Fruit fly (Drosophila melanogaster) whole organism, embryonic: Measurements from ENCODE around the gene p24-2.

ENCODE experiments used
- Antp ChIP-seq: fragments of 200-800 bp; sonication (Bioruptor generic); optimal IDR thresholded peaks from 3 replicates; lab custom pipeline; 2016; ENCODE audit warnings: missing biosample characterization, missing genetic modification characterization
- Atf6 ChIP-seq: fragments of 200-800 bp; sonication (Bioruptor generic); IDR thresholded peaks from 2 replicates; pipeline ENCODE4 v1.3.6; 2022; ENCODE audit warnings: missing biosample characterization, missing genetic modification characterization
- B-H1 ChIP-seq: fragments of 200-800 bp; sonication (Bioruptor generic); IDR thresholded peaks from 3 replicates; pipeline ENCODE4 v1.3.6; 2022; ENCODE audit warnings: missing biosample characterization, missing genetic modification characterization
- CG10959 ChIP-seq: fragments of 200-800 bp; sonication (Bioruptor generic); IDR thresholded peaks from 2 replicates; pipeline ENCODE4 v1.3.6; 2022; ENCODE audit warnings: missing biosample characterization, missing genetic modification characterization
- CG13287 ChIP-seq: fragments of 200-800 bp; sonication (Bioruptor generic); IDR thresholded peaks from 2 replicates; pipeline ENCODE4 v1.3.6; 2022; ENCODE audit warnings: missing biosample characterization, missing genetic modification characterization; ENCODE audit not compliant: partially characterized antibody
- CG1647 ChIP-seq: fragments of 200-800 bp; sonication (Bioruptor generic); optimal IDR thresholded peaks from 3 replicates; lab custom pipeline; 2016; ENCODE audit warnings: missing biosample characterization, missing genetic modification characterization
- CG17359 ChIP-seq: fragments of 200-800 bp; sonication (Bioruptor generic); optimal IDR thresholded peaks from 3 replicates; lab custom pipeline; 2018; ENCODE audit warnings: missing biosample characterization, mild to moderate bottlenecking, missing genetic modification characterization, moderate library complexity
- CG17802 ChIP-seq: fragments of 200-800 bp; sonication (Bioruptor generic); optimal IDR thresholded peaks from 2 replicates; lab custom pipeline; 2018; ENCODE audit warnings: missing biosample characterization, mild to moderate bottlenecking, missing genetic modification characterization, moderate library complexity
- CG2712 ChIP-seq: fragments of 200-800 bp; optimal IDR thresholded peaks from 3 replicates; lab custom pipeline; 2019; ENCODE audit warnings: missing biosample characterization, mild to moderate bottlenecking, missing genetic modification characterization, moderate library complexity
- CG2875 ChIP-seq: fragments of 200-800 bp; sonication (Bioruptor generic); optimal IDR thresholded peaks from 2 replicates; lab custom pipeline; 2017; ENCODE audit warnings: missing biosample characterization, mild to moderate bottlenecking, missing genetic modification characterization, missing genetic modification reagents
- CG31388 ChIP-seq: fragments of 200-800 bp; sonication (Bioruptor generic); optimal IDR thresholded peaks from 2 replicates; lab custom pipeline; 2016; ENCODE audit warnings: missing biosample characterization, missing genetic modification characterization
- CG32767 ChIP-seq: fragments of 200-800 bp; sonication (Bioruptor generic); IDR thresholded peaks from 2 replicates; pipeline ENCODE4 v1.3.6; 2022; ENCODE audit warnings: missing biosample characterization, missing genetic modification characterization
- CG4328 ChIP-seq: fragments of 200-800 bp; sonication (Bioruptor generic); optimal IDR thresholded peaks from 3 replicates; lab custom pipeline; 2017; ENCODE audit warnings: missing biosample characterization, missing genetic modification reagents, missing genetic modification characterization
- CG7786 ChIP-seq: fragments of 200-800 bp; sonication (Bioruptor generic); optimal IDR thresholded peaks from 2 replicates; lab custom pipeline; 2016; ENCODE audit warnings: missing biosample characterization, missing genetic modification characterization
- CG7963 ChIP-seq: fragments of 200-800 bp; sonication (Bioruptor generic); IDR thresholded peaks from 3 replicates; pipeline ENCODE4 v1.3.6; 2022; ENCODE audit warnings: missing biosample characterization, missing genetic modification characterization; ENCODE audit not compliant: partially characterized antibody
- CG8290 ChIP-seq, 3 experiments: fragments of 200-800 bp; sonication (Bioruptor generic); optimal IDR thresholded peaks; 2 replicates each; lab custom pipeline; 2016 to 2019; ENCODE audit warnings: missing biosample characterization in 3 of 3, missing genetic modification characterization in 3 of 3, mild to moderate bottlenecking in 2 of 3, moderate library complexity in 1 of 3
- CG8359 ChIP-seq: fragments of 200-800 bp; sonication (Bioruptor generic); optimal IDR thresholded peaks from 2 replicates; lab custom pipeline; 2017; ENCODE audit warnings: missing biosample characterization, mild to moderate bottlenecking, missing genetic modification characterization, borderline replicate concordance
- CTCF ChIP-seq: fragments of 200-800 bp; sonication (Bioruptor generic); optimal IDR thresholded peaks from 2 replicates; lab custom pipeline; 2017; ENCODE audit warnings: missing biosample characterization, mild to moderate bottlenecking, missing genetic modification characterization, moderate library complexity
- CrebB ChIP-seq: fragments of 200-800 bp; sonication (Bioruptor generic); optimal IDR thresholded peaks from 3 replicates; lab custom pipeline; 2018; ENCODE audit warnings: missing biosample characterization, mild to moderate bottlenecking, missing genetic modification characterization
- Deaf1 ChIP-seq: fragments of 200-800 bp; optimal IDR thresholded peaks from 3 replicates; lab custom pipeline; 2019; ENCODE audit warnings: missing biosample characterization, mild to moderate bottlenecking, missing genetic modification characterization, moderate library complexity
- ERR ChIP-seq: fragments of 200-800 bp; sonication (Bioruptor generic); optimal IDR thresholded peaks from 2 replicates; lab custom pipeline; 2016; ENCODE audit warnings: missing biosample characterization, missing genetic modification characterization
- Fer1 ChIP-seq: fragments of 200-800 bp; sonication (Bioruptor generic); optimal IDR thresholded peaks from 2 replicates; lab custom pipeline; 2017; ENCODE audit warnings: missing biosample characterization, mild to moderate bottlenecking, missing genetic modification characterization
- HHEX ChIP-seq: fragments of 200-800 bp; sonication (Bioruptor generic); optimal IDR thresholded peaks from 3 replicates; lab custom pipeline; 2017; ENCODE audit warnings: missing biosample characterization, mild to moderate bottlenecking, missing genetic modification characterization, missing genetic modification reagents
- HLH3B ChIP-seq: fragments of 200-800 bp; sonication (Bioruptor generic); IDR thresholded peaks from 2 replicates; pipeline ENCODE4 v1.3.6; 2022; ENCODE audit warnings: missing biosample characterization, missing genetic modification characterization
- Max ChIP-seq: fragments of 200-800 bp; sonication (Bioruptor generic); optimal IDR thresholded peaks from 2 replicates; lab custom pipeline; 2016; ENCODE audit warnings: missing biosample characterization, mild to moderate bottlenecking, missing genetic modification characterization
- Ssrp ChIP-seq: fragments of 200-800 bp; sonication (Bioruptor generic); optimal IDR thresholded peaks from 2 replicates; lab custom pipeline; 2018; ENCODE audit warnings: missing biosample characterization, mild to moderate bottlenecking, missing genetic modification characterization, moderate library complexity
- TFAM ChIP-seq: fragments of 200-800 bp; sonication (Bioruptor generic); optimal IDR thresholded peaks from 2 replicates; lab custom pipeline; 2017; ENCODE audit warnings: missing biosample characterization, missing genetic modification characterization, inconsistent platforms
- ap ChIP-seq: fragments of 200-800 bp; sonication (Bioruptor generic); IDR thresholded peaks from 2 replicates; pipeline ENCODE4 v1.3.6; 2022; ENCODE audit warnings: missing biosample characterization, missing genetic modification characterization
- ara ChIP-seq: fragments of 200-800 bp; sonication (Bioruptor generic); IDR thresholded peaks from 2 replicates; pipeline ENCODE4 v1.3.6; 2022; ENCODE audit warnings: missing biosample characterization, missing genetic modification characterization
- bab2 ChIP-seq: fragments of 200-800 bp; sonication (Bioruptor generic); optimal IDR thresholded peaks from 2 replicates; lab custom pipeline; 2016; ENCODE audit warnings: missing biosample characterization, missing genetic modification characterization
- btn ChIP-seq: fragments of 200-800 bp; sonication (Bioruptor generic); optimal IDR thresholded peaks from 2 replicates; lab custom pipeline; 2016; ENCODE audit warnings: missing biosample characterization, missing genetic modification characterization
- caup ChIP-seq: fragments of 200-800 bp; sonication (Bioruptor generic); optimal IDR thresholded peaks from 3 replicates; lab custom pipeline; 2017; ENCODE audit warnings: missing biosample characterization, mild to moderate bottlenecking, missing genetic modification characterization, moderate library complexity; ENCODE audit not compliant: severe bottlenecking
- ci ChIP-seq: fragments of 200-800 bp; sonication (Bioruptor generic); IDR thresholded peaks from 3 replicates; pipeline ENCODE4 v1.3.6; 2022; ENCODE audit warnings: missing biosample characterization, missing genetic modification characterization
- croc ChIP-seq: fragments of 200-800 bp; sonication (Bioruptor generic); conservative IDR thresholded peaks from 3 replicates; pipeline ENCODE4 v1.3.6; 2022; ENCODE audit warnings: missing biosample characterization, missing genetic modification characterization
- crp ChIP-seq, 2 experiments: fragments of 200-800 bp; sonication (Bioruptor generic); optimal IDR thresholded peaks; 2 replicates in 1 of 2; 3 replicates in 1 of 2; lab custom pipeline; 2017; ENCODE audit warnings: missing biosample characterization in 2 of 2, missing genetic modification characterization in 2 of 2, mild to moderate bottlenecking in 1 of 2, moderate library complexity in 1 of 2
- en ChIP-seq: fragments of 200-800 bp; sonication (Bioruptor generic); optimal IDR thresholded peaks from 2 replicates; lab custom pipeline; 2016; ENCODE audit warnings: missing biosample characterization, missing genetic modification characterization
- gro ChIP-seq: fragments of 200-800 bp; sonication (Bioruptor generic); optimal IDR thresholded peaks from 2 replicates; lab custom pipeline; 2016; ENCODE audit warnings: missing biosample characterization, missing genetic modification characterization
- hbn ChIP-seq: fragments of 200-800 bp; sonication (Bioruptor generic); IDR thresholded peaks from 2 replicates; pipeline ENCODE4 v1.3.6; 2022; ENCODE audit warnings: missing biosample characterization, missing genetic modification characterization; ENCODE audit not compliant: partially characterized antibody
- insv ChIP-seq, 2 experiments: fragments of 200-800 bp; sonication (Bioruptor generic); optimal IDR thresholded peaks; 3 replicates each; lab custom pipeline; 2016 to 2018; ENCODE audit warnings: missing biosample characterization in 2 of 2, missing genetic modification characterization in 2 of 2
- jumu ChIP-seq: fragments of 200-800 bp; sonication (Bioruptor generic); optimal IDR thresholded peaks from 3 replicates; lab custom pipeline; 2016; ENCODE audit warnings: missing biosample characterization, missing genetic modification characterization
- klu ChIP-seq: fragments of 200-800 bp; sonication (Bioruptor generic); IDR thresholded peaks from 2 replicates; pipeline ENCODE4 v1.3.6; 2022; ENCODE audit warnings: missing biosample characterization, missing genetic modification characterization
- kni ChIP-seq: fragments of 200-800 bp; sonication (Bioruptor generic); optimal IDR thresholded peaks from 3 replicates; lab custom pipeline; 2017; ENCODE audit warnings: mild to moderate bottlenecking, missing biosample characterization, missing genetic modification reagents, missing genetic modification characterization
- lola ChIP-seq, 3 experiments: fragments of >200 bp in 2 of 3; fragments of 200-800 bp in 1 of 3; sonication (Bioruptor generic) in 1 of 3; optimal IDR thresholded peaks; 2 replicates each; lab custom pipeline; 2017 to 2019; ENCODE audit warnings: missing biosample characterization in 3 of 3, missing genetic modification characterization in 3 of 3, mild to moderate bottlenecking in 1 of 3, moderate library complexity in 1 of 3
- lov ChIP-seq, 2 experiments: fragments of 200-800 bp in 1 of 2; fragments of >200 bp in 1 of 2; sonication (Bioruptor generic) in 1 of 2; IDR thresholded peaks in 1 of 2; optimal IDR thresholded peaks in 1 of 2; 2 replicates in 1 of 2; 3 replicates in 1 of 2; pipeline versions ENCODE4 v1.3.6 to Lab custom; 2017 to 2022; ENCODE audit warnings: missing biosample characterization in 1 of 2, missing genetic modification characterization in 1 of 2
- mld ChIP-seq: fragments of 200-800 bp; sonication (Bioruptor generic); IDR thresholded peaks from 3 replicates; pipeline ENCODE4 v1.3.6; 2022; ENCODE audit warnings: missing biosample characterization, missing genetic modification characterization; ENCODE audit not compliant: partially characterized antibody
- nerfin-2 ChIP-seq: fragments of 200-800 bp; sonication (Bioruptor generic); IDR thresholded peaks from 2 replicates; pipeline ENCODE4 v1.3.6; 2022; ENCODE audit warnings: missing biosample characterization, missing genetic modification characterization; ENCODE audit not compliant: partially characterized antibody
- schlank ChIP-seq: fragments of 200-800 bp; sonication (Bioruptor generic); optimal IDR thresholded peaks from 2 replicates; lab custom pipeline; 2018; ENCODE audit warnings: missing biosample characterization, mild to moderate bottlenecking, missing genetic modification characterization
- sna ChIP-seq: fragments of 200-800 bp; sonication (Bioruptor generic); IDR thresholded peaks from 2 replicates; pipeline ENCODE4 v1.3.6; 2022; ENCODE audit warnings: missing biosample characterization, missing genetic modification characterization; ENCODE audit not compliant: partially characterized antibody
- sr ChIP-seq: fragments of 200-800 bp; sonication (Bioruptor generic); IDR thresholded peaks from 3 replicates; pipeline ENCODE4 v1.3.6; 2022; ENCODE audit warnings: missing biosample characterization, missing genetic modification characterization

Gene p24-2

dm6 chr3R:9705008-9705628 lies 12.5 kb upstream of the p24-2 start, which contains the start of gene Unc-115a (continued):
- no peak for TF ChIP-seq Atf6 (GFP tag; lab: Robert Waterston, UW)
- TF ChIP-seq CG7963, result no peak
- no peak for TF ChIP-seq Ssrp (tag; lab: Kevin White, UChicago)
- no peak for TF ChIP-seq CG32767
- no peak for TF ChIP-seq HLH3B (GFP tag; lab: Robert Waterston, UW)
- TF ChIP-seq CG17802 (tag; lab: Kevin White, UChicago), result no peak
- no peak for TF ChIP-seq CG13287 (GFP tag; lab: Robert Waterston, UW)
- TF ChIP-seq caup (GFP tag; lab: Kevin White, UChicago), result peak; percentile 61
- TF ChIP-seq kni (GFP tag; lab: Kevin White, UChicago), result no peak
- TF ChIP-seq TFAM (GFP tag; lab: Kevin White, UChicago), result no peak
- TF ChIP-seq Antp (GFP tag; lab: Kevin White, UChicago), result peak; percentile 38
- TF ChIP-seq ap (GFP tag; lab: Robert Waterston, UW), result no peak
- TF ChIP-seq btn (GFP tag; lab: Kevin White, UChicago), result no peak
- TF ChIP-seq CG10959 (GFP tag; lab: Robert Waterston, UW), result no peak
- no peak for TF ChIP-seq sr (GFP tag; lab: Robert Waterston, UW)
- no peak for TF ChIP-seq croc
- TF ChIP-seq Max, result peak; percentile 41
- peak; percentile 73 for TF ChIP-seq CG2712 (tag; lab: Kevin White, UChicago)
- peak; percentile 96 for TF ChIP-seq Deaf1 (tag; lab: Kevin White, UChicago)
- peak in 1 of 2 experiments; percentile 42 for TF ChIP-seq crp (GFP tag; optimal IDR thresholded peaks at IDR 0.05; lab: Kevin White, UChicago)
- TF ChIP-seq gro, result peak; percentile 73
- peak; percentile 18 for TF ChIP-seq CrebB
- TF ChIP-seq CG4328 (GFP tag; lab: Kevin White, UChicago), result no peak
- TF ChIP-seq ci (GFP tag; lab: Robert Waterston, UW), result no peak
- no peak for TF ChIP-seq CG8359 (GFP tag; lab: Kevin White, UChicago)
- TF ChIP-seq bab2 (GFP tag; lab: Kevin White, UChicago), result peak; percentile 15
- peak; percentile 79 for TF ChIP-seq CTCF (GFP tag; lab: Kevin White, UChicago)
- TF ChIP-seq CG1647 (GFP tag; lab: Kevin White, UChicago), result peak; percentile 36
- no peak for TF ChIP-seq sna (GFP tag; lab: Robert Waterston, UW)
- TF ChIP-seq CG8290 (GFP tag; optimal IDR thresholded peaks at IDR 0.05; lab: Kevin White, UChicago), result peak; percentile 12
- TF ChIP-seq CG8290 (tag; optimal IDR thresholded peaks at IDR 0.05; lab: Kevin White, UChicago), result peak in 1 of 2 experiments; percentile 86
- peak; percentile 57 for TF ChIP-seq CG17359 (tag; lab: Kevin White, UChicago)
- no peak for TF ChIP-seq ara (GFP tag; lab: Robert Waterston, UW)
- TF ChIP-seq CG31388 (GFP tag; lab: Kevin White, UChicago), result no peak
- TF ChIP-seq ERR, result peak; percentile 51
- TF ChIP-seq klu, result no peak
- TF ChIP-seq schlank (tag; lab: Kevin White, UChicago), result peak; percentile 13
- TF ChIP-seq en (GFP tag; lab: Kevin White, UChicago), result no peak
- TF ChIP-seq CG2875 (GFP tag; lab: Kevin White, UChicago), result peak; percentile 27
- TF ChIP-seq lov (optimal IDR thresholded peaks at IDR 0.05; lab: Kevin White, UChicago), result no peak
- no peak for TF ChIP-seq lov (GFP tag; IDR thresholded peaks at IDR 0.05; lab: Robert Waterston, UW)
- TF ChIP-seq HHEX (GFP tag; lab: Kevin White, UChicago), result no peak
- TF ChIP-seq lola (GFP tag; optimal IDR thresholded peaks at IDR 0.05; lab: Kevin White, UChicago), result no peak
- no peak for TF ChIP-seq B-H1
- TF ChIP-seq hbn (GFP tag; lab: Robert Waterston, UW), result no peak
- TF ChIP-seq jumu, result no peak
- TF ChIP-seq mld (GFP tag; lab: Robert Waterston, UW), result no peak
- TF ChIP-seq nerfin-2 (GFP tag; lab: Robert Waterston, UW), result no peak
- TF ChIP-seq CG7786, result peak; percentile 13
- TF ChIP-seq insv (GFP tag; optimal IDR thresholded peaks at IDR 0.05; lab: Kevin White, UChicago), result peak in 1 of 2 experiments; percentile 87
- peak; percentile 23 for TF ChIP-seq Fer1 (GFP tag; lab: Kevin White, UChicago)
